Worm (Caenorhabditis elegans) whole organism, late embryonic: Measurements from ENCODE around the gene mgl-3.

Source experiments
- F13H6.1 ChIP-seq: sonication (generic microtip); optimal IDR thresholded peaks from 2 replicates; lab custom pipeline; 2016; ENCODE audit warnings: missing genetic modification characterization, missing compliant biosample characterization
- K02D7.2 ChIP-seq: sonication (generic microtip); optimal IDR thresholded peaks from 2 replicates; lab custom pipeline; 2017; ENCODE audit warnings: mild to moderate bottlenecking, missing genetic modification characterization, missing compliant biosample characterization
- K09A11.1 ChIP-seq: sonication (generic microtip); optimal IDR thresholded peaks from 2 replicates; lab custom pipeline; 2017; ENCODE audit warnings: antibody characterized with exemption, mild to moderate bottlenecking, missing genetic modification characterization, missing compliant biosample characterization; ENCODE audit not compliant: insufficient read depth
- Y22D7AL.16 ChIP-seq: sonication (generic microtip); optimal IDR thresholded peaks from 2 replicates; lab custom pipeline; 2016; ENCODE audit warnings: missing genetic modification characterization, missing compliant biosample characterization
- ahr-1 ChIP-seq: sonication (generic microtip); optimal IDR thresholded peaks from 2 replicates; lab custom pipeline; 2016; ENCODE audit warnings: missing genetic modification characterization, missing compliant biosample characterization
- ceh-18 ChIP-seq: sonication (generic microtip); optimal IDR thresholded peaks from 2 replicates; lab custom pipeline; 2016; ENCODE audit warnings: missing genetic modification characterization, missing compliant biosample characterization
- ceh-2 ChIP-seq: sonication (generic microtip); optimal IDR thresholded peaks from 2 replicates; lab custom pipeline; 2016; ENCODE audit warnings: missing genotype, missing genetic modification characterization, missing compliant biosample characterization
- ceh-22 ChIP-seq: sonication (generic microtip); optimal IDR thresholded peaks from 2 replicates; lab custom pipeline; 2017; ENCODE audit warnings: missing biosample characterization, missing genetic modification characterization
- ceh-24 ChIP-seq: sonication (generic microtip); optimal IDR thresholded peaks from 2 replicates; lab custom pipeline; 2016; ENCODE audit warnings: mild to moderate bottlenecking, missing genetic modification characterization, missing compliant biosample characterization
- ceh-30 ChIP-seq: fragments of 150-350 bp; optimal IDR thresholded peaks from 2 replicates; lab custom pipeline; 2014; ENCODE audit warnings: missing biosample characterization, missing genetic modification characterization
- ceh-31 ChIP-seq: sonication (generic microtip); optimal IDR thresholded peaks from 2 replicates; lab custom pipeline; 2016; ENCODE audit warnings: missing genetic modification characterization, missing compliant biosample characterization
- ceh-9 ChIP-seq: sonication (generic microtip); optimal IDR thresholded peaks from 2 replicates; lab custom pipeline; 2016; ENCODE audit warnings: mild to moderate bottlenecking, missing genetic modification characterization, inconsistent platforms, missing compliant biosample characterization
- che-1 ChIP-seq: sonication (generic microtip); optimal IDR thresholded peaks from 2 replicates; lab custom pipeline; 2016; ENCODE audit warnings: mild to moderate bottlenecking, missing genetic modification characterization, missing compliant biosample characterization
- dmd-4 ChIP-seq: sonication (generic microtip); optimal IDR thresholded peaks from 2 replicates; lab custom pipeline; 2016; ENCODE audit warnings: borderline replicate concordance, missing genetic modification characterization, missing compliant biosample characterization
- elt-2 ChIP-seq: sonication (generic microtip); optimal IDR thresholded peaks from 2 replicates; lab custom pipeline; 2016; ENCODE audit warnings: missing genetic modification reagents, missing genetic modification characterization, missing compliant biosample characterization
- elt-4 ChIP-seq: sonication (generic microtip); optimal IDR thresholded peaks from 2 replicates; lab custom pipeline; 2016; ENCODE audit warnings: missing genetic modification characterization, missing compliant biosample characterization
- eyg-1 ChIP-seq: sonication (generic microtip); optimal IDR thresholded peaks from 2 replicates; lab custom pipeline; 2016; ENCODE audit warnings: missing genotype, missing genetic modification characterization, missing compliant biosample characterization
- fax-1 ChIP-seq: sonication (generic microtip); optimal IDR thresholded peaks from 2 replicates; lab custom pipeline; 2016; ENCODE audit warnings: missing genotype, missing genetic modification characterization, missing compliant biosample characterization
- fkh-6 ChIP-seq: sonication (generic microtip); optimal IDR thresholded peaks from 2 replicates; lab custom pipeline; 2016; ENCODE audit warnings: missing genetic modification characterization, missing compliant biosample characterization
- hlh-13 ChIP-seq: fragments of 200-800 bp; sonication (Bioruptor generic); optimal IDR thresholded peaks from 2 replicates; lab custom pipeline; 2018; ENCODE audit warnings: mild to moderate bottlenecking, missing genetic modification characterization, missing compliant biosample characterization
- hlh-30 ChIP-seq: sonication (generic microtip); optimal IDR thresholded peaks from 2 replicates; lab custom pipeline; 2017; ENCODE audit warnings: antibody characterized with exemption, missing genetic modification characterization, missing compliant biosample characterization; ENCODE audit not compliant: insufficient read depth
- hlh-6 ChIP-seq: sonication (generic microtip); optimal IDR thresholded peaks from 2 replicates; lab custom pipeline; 2016; ENCODE audit warnings: missing genotype, missing genetic modification characterization, missing compliant biosample characterization
- hlh-8 ChIP-seq: sonication (generic microtip); optimal IDR thresholded peaks from 2 replicates; lab custom pipeline; 2016; ENCODE audit warnings: missing genotype, missing genetic modification characterization, missing compliant biosample characterization
- lim-6 ChIP-seq: sonication (generic microtip); optimal IDR thresholded peaks from 2 replicates; lab custom pipeline; 2016; ENCODE audit warnings: missing genetic modification characterization, missing compliant biosample characterization
- madf-2 ChIP-seq: sonication (generic microtip); optimal IDR thresholded peaks from 2 replicates; lab custom pipeline; 2017; ENCODE audit warnings: missing genetic modification characterization, missing compliant biosample characterization
- nfya-1 ChIP-seq: sonication (generic microtip); optimal IDR thresholded peaks from 2 replicates; lab custom pipeline; 2017; ENCODE audit warnings: missing genetic modification characterization, mild to moderate bottlenecking, missing compliant biosample characterization, antibody characterized with exemption, moderate library complexity
- nhr-11 ChIP-seq: fragments of 150-350 bp; optimal IDR thresholded peaks from 2 replicates; lab custom pipeline; 2014; ENCODE audit warnings: missing biosample characterization, missing genetic modification characterization
- npax-4 ChIP-seq: sonication (generic microtip); optimal IDR thresholded peaks from 2 replicates; lab custom pipeline; 2016; ENCODE audit warnings: missing genetic modification characterization, missing compliant biosample characterization
- odd-2 ChIP-seq: sonication (generic microtip); optimal IDR thresholded peaks from 2 replicates; lab custom pipeline; 2017; ENCODE audit warnings: antibody characterized with exemption, mild to moderate bottlenecking, missing genetic modification characterization, missing compliant biosample characterization
- pag-3 ChIP-seq: sonication (generic microtip); optimal IDR thresholded peaks from 2 replicates; lab custom pipeline; 2016; ENCODE audit warnings: missing compliant biosample characterization, missing genetic modification characterization, borderline replicate concordance
- pat-9 ChIP-seq: fragments of 200-800 bp; sonication (Bioruptor generic); optimal IDR thresholded peaks from 2 replicates; lab custom pipeline; 2018; ENCODE audit warnings: mild to moderate bottlenecking, missing genetic modification characterization, moderate library complexity, missing compliant biosample characterization
- pax-1 ChIP-seq: fragments of 150-350 bp; optimal IDR thresholded peaks from 2 replicates; lab custom pipeline; 2014; ENCODE audit warnings: missing biosample characterization, missing genetic modification characterization
- pha-2 ChIP-seq: sonication (generic microtip); optimal IDR thresholded peaks from 2 replicates; lab custom pipeline; 2017; ENCODE audit warnings: mild to moderate bottlenecking, missing genetic modification characterization, missing compliant biosample characterization
- pqm-1 ChIP-seq: sonication (generic microtip); optimal IDR thresholded peaks from 2 replicates; lab custom pipeline; 2016; ENCODE audit warnings: missing genetic modification characterization, missing compliant biosample characterization
- pros-1 ChIP-seq: fragments of 150-350 bp; optimal IDR thresholded peaks from 2 replicates; lab custom pipeline; 2014; ENCODE audit warnings: missing biosample characterization, missing genetic modification reagents, missing genetic modification characterization
- ref-2 ChIP-seq: sonication (generic microtip); optimal IDR thresholded peaks from 2 replicates; lab custom pipeline; 2016; ENCODE audit warnings: missing genetic modification characterization, missing compliant biosample characterization
- sdc-2 ChIP-seq: sonication (generic microtip); optimal IDR thresholded peaks from 2 replicates; lab custom pipeline; 2016; ENCODE audit warnings: missing genotype, missing genetic modification characterization, missing compliant biosample characterization
- sox-2 ChIP-seq: fragments of 200-800 bp; sonication (Bioruptor generic); IDR thresholded peaks from 2 replicates; pipeline ENCODE4 v1.3.6; 2022; ENCODE audit warnings: missing genetic modification reagents, missing genetic modification characterization, missing compliant biosample characterization
- syd-9 ChIP-seq: sonication (generic microtip); optimal IDR thresholded peaks from 2 replicates; lab custom pipeline; 2016; ENCODE audit warnings: mild to moderate bottlenecking, missing genetic modification characterization, moderate library complexity, missing compliant biosample characterization
- unc-55 ChIP-seq: sonication (generic microtip); optimal IDR thresholded peaks from 2 replicates; lab custom pipeline; 2017; ENCODE audit warnings: missing biosample characterization, missing genetic modification reagents, missing genetic modification characterization
- unc-86 ChIP-seq: sonication (generic microtip); optimal IDR thresholded peaks from 2 replicates; lab custom pipeline; 2016; ENCODE audit warnings: missing genetic modification characterization, missing compliant biosample characterization
- ztf-16 ChIP-seq: sonication (generic microtip); optimal IDR thresholded peaks from 2 replicates; lab custom pipeline; 2017; ENCODE audit warnings: missing genetic modification characterization, missing compliant biosample characterization

Gene mgl-3

ce11 chrIV:5438705-5439104, at the start of gene mgl-3:
TSS of gene mgl-3 (plus strand) at chrIV:5439005.
- TF ChIP-seq elt-4 (tag; lab: Kevin White, UChicago) (no peak), sdc-2 (tag; lab: Kevin White, UChicago) (no peak), che-1 (tag; lab: Kevin White, UChicago) (no peak), syd-9 (no peak), nhr-11 (tag; lab: Kevin White, UChicago) (no peak), fkh-6 (tag; lab: Kevin White, UChicago) (no peak), hlh-13 (GFP tag; lab: Kevin White, UChicago) (no peak), sox-2 (GFP tag; lab: Robert Waterston, UW) (no peak), dmd-4 (tag; lab: Kevin White, UChicago) (no peak)

DNA sequence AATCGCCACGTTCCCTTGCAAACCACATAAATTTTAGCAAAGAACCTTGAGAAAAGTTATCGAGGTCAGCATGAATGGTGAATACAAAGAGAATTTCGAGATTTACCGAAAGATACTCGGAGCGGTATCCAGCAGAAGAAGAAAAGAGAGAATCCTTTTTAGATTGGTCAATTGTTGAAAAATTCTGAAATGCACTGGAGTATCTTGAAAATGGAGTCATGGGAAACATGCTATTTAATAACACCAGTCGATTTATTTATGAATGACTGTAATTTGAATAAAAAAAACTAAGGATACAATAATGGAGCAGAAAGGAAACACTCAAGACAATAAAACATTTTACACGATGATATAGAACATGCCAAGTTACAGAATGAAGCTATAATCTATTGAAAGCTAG, 48.9 kb upstream of the mgl-3 start:
- TF ChIP-seq F13H6.1 (tag; lab: Kevin White, UChicago) (no peak), ceh-30 (tag; lab: Kevin White, UChicago) (no peak), fax-1 (tag; lab: Kevin White, UChicago) (no peak), hlh-30 (tag; lab: Kevin White, UChicago) (no peak), ceh-9 (no peak), madf-2 (tag; lab: Kevin White, UChicago) (no peak), ztf-16 (tag; lab: Kevin White, UChicago) (no peak), ceh-2 (tag; lab: Kevin White, UChicago) (no peak), hlh-6 (tag; lab: Kevin White, UChicago) (no peak), ceh-22 (tag; lab: Kevin White, UChicago) (no peak), elt-2 (tag; lab: Kevin White, UChicago) (no peak), eyg-1 (tag; lab: Kevin White, UChicago) (no peak), ceh-18 (tag; lab: Kevin White, UChicago) (no peak), pha-2 (no peak), Y22D7AL.16 (no peak), pag-3 (no peak)

ce11 chrIV:5391507-5392057, 47.2 kb upstream of the mgl-3 start, which contains the start of the genes htp-1 and ZK616.5:
TSS of gene htp-1 (minus strand) at chrIV:5391557.
TSS of gene ZK616.5 (plus strand) at chrIV:5391929.
- TF ChIP-seq lim-6 (tag; lab: Kevin White, UChicago): no peak
- TF ChIP-seq ref-2 (tag; lab: Kevin White, UChicago): no peak
- no peak for TF ChIP-seq pag-3
- no peak for TF ChIP-seq ceh-22 (tag; lab: Kevin White, UChicago)
- TF ChIP-seq ceh-9: no peak
- no peak for TF ChIP-seq pax-1 (tag; lab: Kevin White, UChicago)
- TF ChIP-seq ahr-1: no peak
- no peak for TF ChIP-seq hlh-8 (tag; lab: Kevin White, UChicago)
- no peak for TF ChIP-seq ceh-18 (tag; lab: Kevin White, UChicago)
- no peak for TF ChIP-seq K09A11.1 (tag; lab: Kevin White, UChicago)
- no peak for TF ChIP-seq elt-2 (tag; lab: Kevin White, UChicago)
- TF ChIP-seq ceh-2 (tag; lab: Kevin White, UChicago): no peak
- no peak for TF ChIP-seq Y22D7AL.16
- no peak for TF ChIP-seq ceh-24
- no peak for TF ChIP-seq nfya-1 (tag; lab: Kevin White, UChicago)
- no peak for TF ChIP-seq ceh-31
- TF ChIP-seq pat-9 (tag; lab: Kevin White, UChicago): no peak
- no peak for TF ChIP-seq odd-2
- TF ChIP-seq, all 69 proteins: peak for 0

DNA sequence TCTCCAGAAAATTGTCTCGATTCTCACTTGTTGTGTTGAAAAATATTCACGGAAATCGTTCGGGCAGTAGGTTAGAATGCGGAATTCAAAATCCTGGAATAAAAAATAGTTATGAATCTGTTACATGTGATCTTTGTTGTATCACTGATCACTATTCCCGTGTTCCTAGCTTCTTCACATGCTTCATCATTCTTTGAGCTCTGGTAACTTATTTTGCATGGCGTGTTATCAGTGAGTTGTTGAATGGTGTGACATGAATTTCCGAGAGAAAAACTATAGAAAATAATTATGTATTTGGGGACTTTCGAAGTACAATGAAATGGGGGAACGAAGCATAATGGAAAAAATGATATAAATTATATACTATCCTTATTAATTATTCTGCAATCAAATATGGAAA, 45.2 kb upstream of the mgl-3 start:
- TF ChIP-seq pax-1 (tag; lab: Kevin White, UChicago) (no peak), ahr-1 (no peak), sdc-2 (tag; lab: Kevin White, UChicago) (no peak), K02D7.2 (tag; lab: Kevin White, UChicago) (no peak), npax-4 (tag; lab: Kevin White, UChicago) (no peak), hlh-8 (tag; lab: Kevin White, UChicago) (no peak), K09A11.1 (tag; lab: Kevin White, UChicago) (no peak), pros-1 (no peak), unc-86 (tag; lab: Kevin White, UChicago) (no peak), unc-55 (GFP tag; lab: Kevin White, UChicago) (no peak), nhr-11 (tag; lab: Kevin White, UChicago) (no peak), madf-2 (tag; lab: Kevin White, UChicago) (no peak), hlh-13 (GFP tag; lab: Kevin White, UChicago) (no peak), hlh-6 (tag; lab: Kevin White, UChicago) (no peak), pqm-1 (tag; lab: Kevin White, UChicago) (no peak), eyg-1 (tag; lab: Kevin White, UChicago) (no peak)
